Worm (Caenorhabditis elegans) whole organism, midembryonic: Measurements from ENCODE around the gene F13H10.1.

ENCODE experiments used
- T22C8.4 ChIP-seq: fragments of 200-800 bp; sonication (Bioruptor generic); IDR thresholded peaks from 2 replicates; pipeline ENCODE4 v1.3.6; 2022; ENCODE audit warnings: missing genetic modification characterization, missing compliant biosample characterization
- cog-1 ChIP-seq: sonication (generic microtip); optimal IDR thresholded peaks from 2 replicates; lab custom pipeline; 2016; ENCODE audit warnings: missing genetic modification characterization, missing compliant biosample characterization

- TF ChIP-seq T22C8.4: no peak
- no peak for TF ChIP-seq cog-1
Observed at ce11 chrIV:11038218-11038617, 33.8 kb downstream of the F13H10.1 start.
